Worm (Caenorhabditis elegans): ENCODE measurements around the gene E02A10.3.

Gene E02A10.3

DNA sequence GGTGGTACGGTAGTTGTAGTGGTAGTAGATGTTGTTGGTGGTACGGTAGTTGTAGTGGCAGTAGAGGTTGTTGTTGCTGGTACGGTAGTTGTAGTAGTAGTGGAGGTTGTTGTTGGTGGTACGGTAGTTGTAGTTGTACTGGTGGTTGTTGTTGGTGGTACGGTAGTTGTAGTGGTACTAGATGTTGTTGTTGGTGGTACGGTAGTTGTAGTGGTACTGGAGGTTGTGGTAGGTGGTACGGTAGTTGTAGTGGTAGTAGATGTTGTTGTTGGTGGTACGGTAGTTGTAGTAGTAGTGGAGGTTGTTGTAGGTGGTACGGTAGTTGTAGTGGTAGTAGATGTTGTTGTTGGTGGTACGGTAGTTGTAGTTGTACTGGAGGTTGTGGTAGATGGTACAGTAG, 53.6 kb downstream of the E02A10.3 start:
- TF ChIP-seq lsy-2 (tag; optimal IDR thresholded peaks at IDR 0.05) (no peak), ceh-83 (GFP tag; optimal IDR thresholded peaks at IDR 0.05) (no peak), bed-3 (GFP tag; optimal IDR thresholded peaks at IDR 0.05) (no peak), sem-2 (GFP tag; optimal IDR thresholded peaks at IDR 0.05) (no peak), flh-1 (GFP tag; optimal IDR thresholded peaks at IDR 0.05) (peak; percentile 19)

DNA sequence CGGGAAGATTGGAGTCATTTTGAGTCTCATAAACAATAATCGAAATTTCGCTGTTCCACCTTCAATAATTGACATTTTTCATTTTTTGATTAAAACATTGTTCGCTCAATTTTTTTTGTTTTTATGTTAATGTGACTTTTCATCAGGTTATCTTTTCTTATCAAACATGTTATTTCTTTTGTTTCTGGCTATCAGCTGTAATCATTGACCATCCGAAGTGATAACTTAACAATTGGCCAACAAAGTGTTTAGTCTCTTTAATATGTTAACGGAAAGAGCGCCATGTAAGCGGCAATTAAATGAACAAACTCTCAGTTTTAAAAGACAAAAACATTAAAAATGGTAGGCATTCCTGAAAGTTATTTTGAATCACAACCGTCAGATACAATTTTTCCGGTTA, 54.7 kb downstream of the E02A10.3 start:
- TF ChIP-seq nhr-2 (tag; optimal IDR thresholded peaks at IDR 0.05) (no peak), nhr-12 (tag; optimal IDR thresholded peaks at IDR 0.05) (no peak), cnd-1 (tag; optimal IDR thresholded peaks at IDR 0.05) (no peak), ham-2 (GFP tag; optimal IDR thresholded peaks at IDR 0.05) (no peak), unc-39 (tag; optimal IDR thresholded peaks at IDR 0.05) (no peak), M03D4.4 (tag; optimal IDR thresholded peaks at IDR 0.05) (no peak), ces-1 (GFP tag; optimal IDR thresholded peaks at IDR 0.05) (no peak), drap-1 (GFP tag; optimal IDR thresholded peaks at IDR 0.05) (no peak), elt-1 (tag; optimal IDR thresholded peaks at IDR 0.05; ENCODE audit: borderline replicate concordance, insufficient read depth) (no peak), ceh-39 (tag; optimal IDR thresholded peaks at IDR 0.05) (no peak), snpc-4 (tag; optimal IDR thresholded peaks at IDR 0.05) (no peak), lin-13 (tag; optimal IDR thresholded peaks at IDR 0.05) (no peak), flh-1 (GFP tag; optimal IDR thresholded peaks at IDR 0.05) (no peak), unc-62 (GFP tag; optimal IDR thresholded peaks at IDR 0.05) (no peak), nhr-28 (tag; optimal IDR thresholded peaks at IDR 0.05) (no peak), ztf-11 (tag; optimal IDR thresholded peaks at IDR 0.05) (no peak), tbx-8 (GFP tag; optimal IDR thresholded peaks at IDR 0.05) (no peak), zip-8 (tag; optimal IDR thresholded peaks at IDR 0.05) (no peak), sptf-1 (tag; optimal IDR thresholded peaks at IDR 0.05) (no peak), pha-4 (tag; optimal IDR thresholded peaks at IDR 0.05) (no peak)

DNA sequence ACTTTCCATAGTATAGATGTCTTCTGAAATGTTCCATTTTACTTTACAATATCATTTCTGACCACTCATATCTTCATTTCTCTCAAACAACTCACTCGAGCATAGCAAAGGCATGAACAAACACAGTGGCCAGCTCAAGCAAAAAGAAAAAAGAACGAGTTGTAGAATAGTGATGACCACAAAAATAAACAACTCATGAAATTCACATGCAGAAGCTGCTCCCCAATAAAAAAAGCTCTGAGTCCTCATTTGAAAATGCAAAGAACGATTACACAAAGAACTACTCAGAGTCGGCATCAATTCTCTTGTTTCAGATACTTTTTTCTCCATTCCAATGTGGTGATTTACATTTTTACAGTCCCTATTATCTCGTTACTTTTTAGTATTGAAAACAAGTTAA, 55.3 kb downstream of the E02A10.3 start:
- TF ChIP-seq lin-13 (tag; optimal IDR thresholded peaks at IDR 0.05) (no peak), ceh-39 (tag; optimal IDR thresholded peaks at IDR 0.05) (no peak), pha-4 (tag; optimal IDR thresholded peaks at IDR 0.05) (no peak), tbx-8 (GFP tag; optimal IDR thresholded peaks at IDR 0.05) (no peak), mls-2 (tag; optimal IDR thresholded peaks at IDR 0.05) (no peak), M03D4.4 (tag; optimal IDR thresholded peaks at IDR 0.05) (no peak), drap-1 (GFP tag; optimal IDR thresholded peaks at IDR 0.05) (no peak), zip-8 (tag; optimal IDR thresholded peaks at IDR 0.05) (no peak), hlh-1 (tag; optimal IDR thresholded peaks at IDR 0.05) (no peak), snpc-4 (tag; optimal IDR thresholded peaks at IDR 0.05) (no peak), blmp-1 (tag; optimal IDR thresholded peaks at IDR 0.05) (no peak), ham-2 (GFP tag; optimal IDR thresholded peaks at IDR 0.05) (no peak)

DNA sequence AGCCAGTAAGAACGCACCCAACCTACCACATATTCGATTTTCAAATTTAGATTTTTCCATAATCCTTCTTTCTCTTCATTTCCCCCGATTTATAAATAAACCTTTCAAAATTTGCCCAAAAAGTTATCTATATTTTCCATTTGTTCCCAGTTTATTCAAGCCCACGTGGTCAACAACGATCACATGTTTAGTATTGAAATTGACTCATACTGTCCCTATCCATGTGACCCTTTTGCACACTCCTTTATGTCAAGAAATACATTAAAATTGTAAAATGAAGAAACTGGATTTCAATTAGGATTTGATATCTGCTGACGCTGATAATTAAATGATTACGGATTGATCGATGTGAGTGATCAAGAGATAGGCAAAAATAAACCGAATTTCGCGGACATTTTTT, 55.8 kb downstream of the E02A10.3 start:
- no peak for TF ChIP-seq cnd-1 (tag; optimal IDR thresholded peaks at IDR 0.05)
- no peak for TF ChIP-seq ztf-11 (tag; optimal IDR thresholded peaks at IDR 0.05)
- TF ChIP-seq sem-2 (GFP tag; optimal IDR thresholded peaks at IDR 0.05), result no peak
- no peak for TF ChIP-seq unc-39 (tag; optimal IDR thresholded peaks at IDR 0.05)
- no peak for TF ChIP-seq blmp-1 (tag; optimal IDR thresholded peaks at IDR 0.05)
- no peak for TF ChIP-seq elt-3 (tag; optimal IDR thresholded peaks at IDR 0.05)
- no peak for TF ChIP-seq nhr-237 (tag; optimal IDR thresholded peaks at IDR 0.05)
- no peak for TF ChIP-seq nhr-2 (tag; optimal IDR thresholded peaks at IDR 0.05)
- no peak for TF ChIP-seq ceh-39 (tag; optimal IDR thresholded peaks at IDR 0.05)
- TF ChIP-seq nhr-76 (tag; optimal IDR thresholded peaks at IDR 0.05), result no peak
- no peak for TF ChIP-seq mep-1 (tag; optimal IDR thresholded peaks at IDR 0.05)
- TF ChIP-seq elt-1 (tag; optimal IDR thresholded peaks at IDR 0.05; ENCODE audit: borderline replicate concordance, insufficient read depth), result no peak
- TF ChIP-seq sptf-1 (tag; optimal IDR thresholded peaks at IDR 0.05), result no peak
- TF ChIP-seq ces-1 (GFP tag; optimal IDR thresholded peaks at IDR 0.05), result no peak
- TF ChIP-seq M03D4.4 (tag; optimal IDR thresholded peaks at IDR 0.05), result no peak

DNA sequence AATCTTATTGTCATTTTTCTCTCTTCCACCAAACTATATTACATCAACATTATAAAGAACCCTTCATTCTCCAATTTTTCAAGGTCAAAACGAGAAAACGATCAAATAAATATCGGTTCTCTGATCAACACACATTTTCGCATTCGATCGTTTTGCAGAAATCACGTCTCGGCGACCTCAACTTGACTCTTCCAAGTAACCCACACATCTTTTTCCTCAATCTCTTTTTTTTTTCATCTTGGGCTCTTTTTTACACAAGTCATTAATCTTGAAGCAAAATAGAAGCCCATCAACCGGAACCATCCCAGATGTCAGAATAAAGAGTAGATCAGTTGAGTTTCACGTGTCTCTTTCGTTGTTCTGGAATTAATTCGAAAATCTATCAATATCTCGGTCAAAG, 56.8 kb downstream of the E02A10.3 start:
- TF ChIP-seq pha-4 (tag; optimal IDR thresholded peaks at IDR 0.05) (no peak), elt-1 (tag; optimal IDR thresholded peaks at IDR 0.05; ENCODE audit: borderline replicate concordance, insufficient read depth) (no peak), mls-2 (tag; optimal IDR thresholded peaks at IDR 0.05) (no peak), sem-2 (GFP tag; optimal IDR thresholded peaks at IDR 0.05) (no peak), lin-32 (GFP tag; optimal IDR thresholded peaks at IDR 0.05) (no peak), unc-39 (tag; optimal IDR thresholded peaks at IDR 0.05) (no peak), mab-5 (tag; optimal IDR thresholded peaks at IDR 0.05) (no peak), cnd-1 (tag; optimal IDR thresholded peaks at IDR 0.05) (no peak), ham-2 (GFP tag; optimal IDR thresholded peaks at IDR 0.05) (no peak), ces-1 (GFP tag; optimal IDR thresholded peaks at IDR 0.05) (no peak), ztf-11 (tag; optimal IDR thresholded peaks at IDR 0.05) (no peak), mep-1 (tag; optimal IDR thresholded peaks at IDR 0.05) (no peak), sptf-1 (tag; optimal IDR thresholded peaks at IDR 0.05) (no peak), ceh-43 (GFP tag; optimal IDR thresholded peaks at IDR 0.05) (no peak), elt-3 (tag; optimal IDR thresholded peaks at IDR 0.05) (no peak), tbx-8 (GFP tag; optimal IDR thresholded peaks at IDR 0.05) (no peak), nhr-76 (tag; optimal IDR thresholded peaks at IDR 0.05) (no peak), unc-62 (GFP tag; optimal IDR thresholded peaks at IDR 0.05) (no peak), nhr-12 (tag; optimal IDR thresholded peaks at IDR 0.05) (no peak)

All from whole organism, mixed stage, embryonic.